Worm (Caenorhabditis elegans): ENCODE data around the gene nprl-2.
"Not testable (repeated sequence)": the region's sequence is repeated elsewhere in the genome, so short reads cannot be mapped to it uniquely, and the experiment has no call there.

The nprl-2 gene

ce11 chrIV:7563850-7564249 is 7.2 kb downstream of the nprl-2 start, which contains the start of gene F32E10.9:
Gene F32E10.9, minus strand, starts transcription at chrIV:7563950.
- TF ChIP-seq lin-15B (tag; optimal IDR thresholded peaks at IDR 0.05); ces-1 (GFP tag; optimal IDR thresholded peaks at IDR 0.05); ztf-11 (tag; optimal IDR thresholded peaks at IDR 0.05): not testable (repeated sequence)

ce11 chrIV:7567557-7568010 is 11.0 kb downstream of the nprl-2 start, which contains the start of gene F32E10.8:
Gene F32E10.8, plus strand, starts transcription at chrIV:7567607.
- no peak for TF ChIP-seq lin-35 (GFP tag; optimal IDR thresholded peaks at IDR 0.05)
- no peak for TF ChIP-seq nhr-28 (tag; optimal IDR thresholded peaks at IDR 0.05)
- TF ChIP-seq mab-9 (GFP tag; IDR thresholded peaks at IDR 0.05) = no peak
- no peak for TF ChIP-seq skn-1 (tag; optimal IDR thresholded peaks at IDR 0.05)
- no peak for TF ChIP-seq mep-1 (tag; optimal IDR thresholded peaks at IDR 0.05)

ce11 chrIV:7568593-7568992 is 12.0 kb downstream of the nprl-2 start, which contains the start of gene clec-180:
Gene clec-180, plus strand, starts transcription at chrIV:7568893.
- TF ChIP-seq mep-1 (tag; optimal IDR thresholded peaks at IDR 0.05) = no peak
- peak; percentile 83 for TF ChIP-seq blmp-1 (tag; optimal IDR thresholded peaks at IDR 0.05)
- TF ChIP-seq lin-15B (tag; optimal IDR thresholded peaks at IDR 0.05) = no peak
- TF ChIP-seq nhr-12 (tag; optimal IDR thresholded peaks at IDR 0.05) = no peak

DNA sequence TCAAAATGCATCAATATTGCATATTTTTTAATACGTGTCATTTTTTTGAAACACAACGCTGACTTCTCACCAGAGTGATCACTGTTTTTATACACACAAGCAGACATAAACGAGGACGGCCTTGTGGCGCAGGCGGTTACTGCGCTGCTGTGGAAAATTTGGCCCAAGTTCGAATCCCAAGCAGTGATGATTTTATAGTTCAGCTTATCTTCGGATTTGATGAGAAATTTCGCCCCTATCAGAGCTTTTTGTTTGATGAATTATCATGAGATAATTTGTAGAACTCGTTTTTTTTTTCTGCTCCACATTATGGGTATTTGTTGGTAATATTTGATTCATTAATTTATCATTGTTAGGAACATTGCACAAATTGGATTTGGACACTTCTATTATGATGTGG is 17.3 kb downstream of the nprl-2 start:
- no peak for TF ChIP-seq aha-1 (tag; optimal IDR thresholded peaks at IDR 0.05)
- TF ChIP-seq lin-15B (tag; optimal IDR thresholded peaks at IDR 0.05) = peak; percentile 15
- TF ChIP-seq hlh-4 (tag; optimal IDR thresholded peaks at IDR 0.05) = no peak
- TF ChIP-seq nhr-237 (tag; optimal IDR thresholded peaks at IDR 0.05) = no peak
- TF ChIP-seq hpl-2 (GFP tag; optimal IDR thresholded peaks at IDR 0.05) = peak; percentile 50
- peak; percentile 1 for TF ChIP-seq lin-39 (tag; optimal IDR thresholded peaks at IDR 0.05)
- no peak for TF ChIP-seq zag-1 (tag; optimal IDR thresholded peaks at IDR 0.05)
- no peak for TF ChIP-seq tlp-1 (tag; optimal IDR thresholded peaks at IDR 0.05)
- TF ChIP-seq lin-14 (GFP tag; optimal IDR thresholded peaks at IDR 0.05) = no peak
- TF ChIP-seq unc-62 (GFP tag; optimal IDR thresholded peaks at IDR 0.05) = no peak
- TF ChIP-seq F16B12.6 (tag; optimal IDR thresholded peaks at IDR 0.05) = peak; percentile 45
- peak; percentile 45 for TF ChIP-seq snpc-4 (tag; optimal IDR thresholded peaks at IDR 0.05)
- peak; percentile 59 for TF ChIP-seq nhr-77 (tag; optimal IDR thresholded peaks at IDR 0.05)
- peak; percentile 13 for TF ChIP-seq lir-3 (tag; optimal IDR thresholded peaks at IDR 0.05; ENCODE audit: poor library complexity)
- TF ChIP-seq unc-98 (GFP tag; IDR thresholded peaks at IDR 0.05) = no peak
- TF ChIP-seq nhr-28 (tag; optimal IDR thresholded peaks at IDR 0.05) = no peak
- no peak for TF ChIP-seq efl-3 (GFP tag; optimal IDR thresholded peaks at IDR 0.05)
- no peak for TF ChIP-seq nhr-84 (tag; optimal IDR thresholded peaks at IDR 0.05)
- no peak for TF ChIP-seq fkh-10 (GFP tag; optimal IDR thresholded peaks at IDR 0.05)
- no peak for TF ChIP-seq mab-9 (GFP tag; IDR thresholded peaks at IDR 0.05)
- TF ChIP-seq C34B4.2 (tag; optimal IDR thresholded peaks at IDR 0.05) = no peak
- peak; percentile 14 for TF ChIP-seq pax-3 (tag; optimal IDR thresholded peaks at IDR 0.05)
- TF ChIP-seq ceh-82 (tag; optimal IDR thresholded peaks at IDR 0.05) = peak; percentile 37 to 73 (median 62)
- TF ChIP-seq lsy-2 (tag; optimal IDR thresholded peaks at IDR 0.05) = peak; percentile 60 to 83
- TF ChIP-seq elt-3 (tag; optimal IDR thresholded peaks at IDR 0.05) = peak in 2 of 6 experiments; percentile 0 to 68
- TF ChIP-seq fkh-8 (tag; optimal IDR thresholded peaks at IDR 0.05) = peak; percentile 15
- peak; percentile 17 for TF ChIP-seq sox-4 (tag; optimal IDR thresholded peaks at IDR 0.05)
- no peak for TF ChIP-seq alr-1 (tag; optimal IDR thresholded peaks at IDR 0.05; ENCODE audit: borderline replicate concordance)
- no peak for TF ChIP-seq ama-1 (optimal IDR thresholded peaks at IDR 0.05)
- no peak for TF ChIP-seq Y116A8C.19 (tag; optimal IDR thresholded peaks at IDR 0.05; ENCODE audit: borderline replicate concordance)
- TF ChIP-seq nhr-19 (GFP tag; conservative IDR thresholded peaks at IDR 0.05) = no peak
- no peak for TF ChIP-seq ztf-11 (tag; optimal IDR thresholded peaks at IDR 0.05)
- peak; percentile 30 for TF ChIP-seq ceh-90 (tag; optimal IDR thresholded peaks at IDR 0.05)
- TF ChIP-seq hlh-17 (GFP tag; optimal IDR thresholded peaks at IDR 0.05; ENCODE audit: borderline replicate concordance) = no peak
- TF ChIP-seq ceh-88 (GFP tag; IDR thresholded peaks at IDR 0.05) = no peak
- peak in 1 of 2 experiments; percentile 56 for TF ChIP-seq mdl-1 (tag; optimal IDR thresholded peaks at IDR 0.05)
- TF ChIP-seq nhr-71 (tag; optimal IDR thresholded peaks at IDR 0.05) = peak; percentile 75
- TF ChIP-seq sptf-1 (tag; optimal IDR thresholded peaks at IDR 0.05) = no peak
- TF ChIP-seq ceh-63 (GFP tag; optimal IDR thresholded peaks at IDR 0.05) = no peak
- TF ChIP-seq egl-27 (tag; optimal IDR thresholded peaks at IDR 0.05) = no peak
